Worm (Caenorhabditis elegans): ENCODE measurements around the gene paqr-3.

DNA sequence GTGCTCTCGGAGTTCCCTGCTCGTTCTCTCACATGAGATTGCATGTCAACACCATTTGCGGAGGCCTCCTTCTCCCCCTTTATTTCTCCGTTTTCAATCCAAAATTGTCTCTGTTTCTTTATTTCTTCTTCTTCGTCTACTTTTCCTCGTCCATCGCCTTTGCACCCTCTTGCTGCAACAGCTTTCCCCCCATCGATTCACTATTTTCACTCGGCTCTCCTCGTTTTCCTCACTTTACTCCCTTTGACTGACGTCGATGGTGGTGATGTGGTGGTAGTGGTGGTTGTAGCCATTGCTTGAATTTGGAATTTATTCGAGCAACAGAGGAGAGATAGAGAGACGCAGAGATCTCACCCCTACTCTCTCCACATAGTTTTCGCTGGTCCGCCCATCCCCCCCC, 11.8 kb downstream of the paqr-3 start:
- TF ChIP-seq fkh-10 (GFP tag; optimal IDR thresholded peaks at IDR 0.05) (peak; percentile 59), pha-4 (tag; optimal IDR thresholded peaks at IDR 0.05) (no peak), rnt-1 (tag; optimal IDR thresholded peaks at IDR 0.05) (no peak), unc-42 (tag; optimal IDR thresholded peaks at IDR 0.05) (peak; percentile 85), ceh-34 (tag; optimal IDR thresholded peaks at IDR 0.05) (peak; percentile 41), ama-1 (optimal IDR thresholded peaks at IDR 0.05) (no peak), gmeb-2 (tag; optimal IDR thresholded peaks at IDR 0.05) (no peak), ceh-2 (tag; optimal IDR thresholded peaks at IDR 0.05) (no peak), syd-9 (tag; optimal IDR thresholded peaks at IDR 0.05) (peak; percentile 44), T23F11.4 (GFP tag; optimal IDR thresholded peaks at IDR 0.05) (no peak), tbx-2 (tag; optimal IDR thresholded peaks at IDR 0.05) (peak; percentile 59), madf-2 (tag; optimal IDR thresholded peaks at IDR 0.05) (no peak), lin-11 (tag; optimal IDR thresholded peaks at IDR 0.05) (no peak)
